Worm (Caenorhabditis elegans) whole organism, early embryonic: Measurements from ENCODE around the gene F35B12.10.

Experiments
- B0310.2 ChIP-seq: sonication (generic microtip); optimal IDR thresholded peaks from 2 replicates; lab custom pipeline; 2016; ENCODE audit warnings: mild to moderate bottlenecking, missing genetic modification characterization, missing compliant biosample characterization
- F13C5.2 ChIP-seq: sonication (generic microtip); optimal IDR thresholded peaks from 2 replicates; lab custom pipeline; 2017; ENCODE audit warnings: mild to moderate bottlenecking, missing genetic modification characterization, inconsistent platforms, missing compliant biosample characterization
- aly-1 ChIP-seq: sonication (generic microtip); optimal IDR thresholded peaks from 2 replicates; lab custom pipeline; 2016; ENCODE audit warnings: missing genetic modification characterization, missing compliant biosample characterization
- ama-1 ChIP-seq: fragments of 150-350 bp; optimal IDR thresholded peaks from 2 replicates; lab custom pipeline; 2014
- ceh-13 ChIP-seq: fragments of 200-800 bp; sonication (Bioruptor generic); optimal IDR thresholded peaks from 2 replicates; lab custom pipeline; 2018; ENCODE audit warnings: mild to moderate bottlenecking, missing genetic modification characterization, missing compliant biosample characterization
- ceh-36 ChIP-seq: sonication (generic microtip); optimal IDR thresholded peaks from 2 replicates; lab custom pipeline; 2016; ENCODE audit warnings: missing genetic modification characterization, inconsistent platforms, missing compliant biosample characterization
- ets-7 ChIP-seq: sonication (generic microtip); optimal IDR thresholded peaks from 2 replicates; lab custom pipeline; 2016; ENCODE audit warnings: missing genotype, missing genetic modification characterization, missing compliant biosample characterization
- flt-1 ChIP-seq: fragments of 200-800 bp; sonication (Bioruptor generic); IDR thresholded peaks from 2 replicates; pipeline ENCODE4 v1.3.6; 2022; ENCODE audit warnings: missing genetic modification characterization, missing compliant biosample characterization
- hmbx-1 ChIP-seq: sonication (generic microtip); optimal IDR thresholded peaks from 2 replicates; lab custom pipeline; 2016; ENCODE audit warnings: mild to moderate bottlenecking, missing genetic modification characterization, missing compliant biosample characterization
- hmg-4 ChIP-seq: fragments of 200-800 bp; sonication (Bioruptor generic); optimal IDR thresholded peaks from 2 replicates; lab custom pipeline; 2018; ENCODE audit warnings: mild to moderate bottlenecking, missing genetic modification characterization, missing compliant biosample characterization
- hnd-1 ChIP-seq: sonication (generic microtip); optimal IDR thresholded peaks from 2 replicates; lab custom pipeline; 2016; ENCODE audit warnings: missing genetic modification characterization, missing compliant biosample characterization
- pes-1 ChIP-seq: fragments of 200-800 bp; sonication (Bioruptor generic); IDR thresholded peaks from 2 replicates; pipeline ENCODE4 v1.3.6; 2022; ENCODE audit warnings: missing genetic modification reagents, missing genetic modification characterization, missing compliant biosample characterization
- scrt-1 ChIP-seq: fragments of 200-800 bp; sonication (Bioruptor generic); IDR thresholded peaks from 2 replicates; pipeline ENCODE4 v1.3.6; 2022; ENCODE audit warnings: missing genetic modification characterization, missing compliant biosample characterization
- sea-1 ChIP-seq: fragments of 200-800 bp; sonication (Bioruptor generic); conservative IDR thresholded peaks from 2 replicates; pipeline ENCODE4 v1.3.6; 2022; ENCODE audit warnings: missing genetic modification characterization, missing compliant biosample characterization
- tbx-11 ChIP-seq: fragments of 200-800 bp; sonication (Bioruptor generic); IDR thresholded peaks from 2 replicates; pipeline ENCODE4 v1.3.6; 2022; ENCODE audit warnings: missing genetic modification characterization, missing compliant biosample characterization
- tbx-37 ChIP-seq: fragments of 200-800 bp; sonication (Bioruptor generic); conservative IDR thresholded peaks from 2 replicates; pipeline ENCODE4 v1.3.6; 2022; ENCODE audit warnings: missing genetic modification reagents, missing genetic modification characterization, missing compliant biosample characterization
- tra-4 ChIP-seq: sonication (generic microtip); optimal IDR thresholded peaks from 2 replicates; lab custom pipeline; 2017; ENCODE audit warnings: missing genetic modification characterization, missing compliant biosample characterization

The F35B12.10 gene

DNA sequence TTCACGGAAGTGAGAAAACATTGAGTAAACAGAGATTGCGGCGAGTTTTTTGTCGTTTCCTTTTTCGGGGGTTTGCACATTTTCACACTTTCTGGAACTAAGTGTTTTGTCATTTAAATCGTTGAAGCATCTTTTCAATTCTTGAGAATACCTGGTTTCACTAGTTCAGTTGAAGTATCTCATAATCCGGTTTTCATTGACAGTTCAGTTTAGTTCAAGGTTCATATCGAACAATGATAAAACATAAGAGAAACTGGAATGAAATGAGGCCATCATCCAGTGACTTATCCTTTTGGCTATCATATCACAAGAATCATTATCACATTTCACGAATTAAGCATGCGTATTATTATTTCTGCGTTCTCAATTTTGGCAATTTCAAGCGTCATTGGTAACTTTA is 38.1 kb upstream of the F35B12.10 start, which contains the start of gene F46F3.3:
Gene F46F3.3, plus strand, starts transcription at position 301 of the 400 bp plus-strand sequence.
- TF ChIP-seq tbx-37 (GFP tag; lab: Robert Waterston, UW) = no peak
- TF ChIP-seq hnd-1 (tag; lab: Kevin White, UChicago) = no peak
- no peak for TF ChIP-seq pes-1 (GFP tag; lab: Robert Waterston, UW)
- TF ChIP-seq tra-4 (tag; lab: Kevin White, UChicago) = no peak
- no peak for TF ChIP-seq ceh-36 (tag; lab: Kevin White, UChicago)
- no peak for TF ChIP-seq B0310.2
- no peak for TF ChIP-seq hmg-4 (GFP tag; lab: Kevin White, UChicago)
- no peak for TF ChIP-seq F13C5.2 (tag; lab: Kevin White, UChicago)

- TF ChIP-seq F13C5.2 (tag; lab: Kevin White, UChicago) (no peak), tbx-11 (GFP tag; lab: Robert Waterston, UW) (no peak), scrt-1 (GFP tag; lab: Robert Waterston, UW) (no peak), hmbx-1 (tag; lab: Kevin White, UChicago) (no peak), flt-1 (GFP tag; lab: Robert Waterston, UW) (no peak), hnd-1 (tag; lab: Kevin White, UChicago) (no peak), pes-1 (GFP tag; lab: Robert Waterston, UW) (no peak), hmg-4 (GFP tag; lab: Kevin White, UChicago) (no peak), ama-1 (lab: Kevin White, UChicago) (no peak), tbx-37 (GFP tag; lab: Robert Waterston, UW) (no peak), aly-1 (tag; lab: Kevin White, UChicago) (no peak)
Measured at ce11 chrV:11664875-11665384, 35.9 kb upstream of the F35B12.10 start, which contains the start of gene ceh-27. ceh-27 (minus strand) TSS chrV:11665102.

ce11 chrV:11660566-11660965 is 31.5 kb upstream of the F35B12.10 start:
- TF ChIP-seq scrt-1 (GFP tag; lab: Robert Waterston, UW) (no peak), ceh-36 (tag; lab: Kevin White, UChicago) (peak; percentile 15)

DNA sequence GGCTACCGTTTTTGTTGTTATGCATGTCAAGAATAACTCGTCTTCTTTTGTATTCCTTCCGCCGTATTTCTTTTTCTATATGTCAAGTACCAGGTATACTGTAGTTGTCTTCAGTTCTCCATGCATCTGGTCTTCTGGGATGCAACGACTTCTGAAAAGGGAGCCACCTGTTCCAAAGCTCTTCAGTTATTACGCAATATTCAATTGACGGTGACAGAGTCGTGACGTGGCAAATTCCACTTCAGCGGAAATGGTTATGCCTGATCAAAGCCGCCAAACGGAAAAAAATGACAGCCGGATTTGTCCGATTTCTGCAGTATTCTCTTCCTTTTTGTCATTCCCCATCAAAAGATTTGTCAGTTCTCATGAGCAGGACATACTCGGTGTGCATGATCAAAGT is 27.4 kb upstream of the F35B12.10 start:
- TF ChIP-seq ets-7 (tag; lab: Kevin White, UChicago) = no peak
- no peak for TF ChIP-seq ceh-36 (tag; lab: Kevin White, UChicago)
- TF ChIP-seq tra-4 (tag; lab: Kevin White, UChicago) = no peak
- no peak for TF ChIP-seq tbx-37 (GFP tag; lab: Robert Waterston, UW)
- TF ChIP-seq F13C5.2 (tag; lab: Kevin White, UChicago) = no peak
- no peak for TF ChIP-seq ceh-13
- no peak for TF ChIP-seq sea-1 (GFP tag; lab: Robert Waterston, UW)
- TF ChIP-seq ama-1 (lab: Kevin White, UChicago) = no peak
- TF ChIP-seq aly-1 (tag; lab: Kevin White, UChicago) = no peak
- TF ChIP-seq B0310.2 = no peak
- TF ChIP-seq scrt-1 (GFP tag; lab: Robert Waterston, UW) = no peak

ce11 chrV:11653095-11653494 is 24.0 kb upstream of the F35B12.10 start:
- TF ChIP-seq flt-1 (GFP tag; lab: Robert Waterston, UW) (no peak), sea-1 (GFP tag; lab: Robert Waterston, UW) (no peak), ceh-13 (no peak), B0310.2 (no peak), ets-7 (tag; lab: Kevin White, UChicago) (no peak), tbx-11 (GFP tag; lab: Robert Waterston, UW) (no peak), hmg-4 (GFP tag; lab: Kevin White, UChicago) (no peak), hmbx-1 (tag; lab: Kevin White, UChicago) (no peak), tbx-37 (GFP tag; lab: Robert Waterston, UW) (no peak), scrt-1 (GFP tag; lab: Robert Waterston, UW) (no peak), aly-1 (tag; lab: Kevin White, UChicago) (no peak), hnd-1 (tag; lab: Kevin White, UChicago) (no peak), ceh-36 (tag; lab: Kevin White, UChicago) (no peak), ama-1 (lab: Kevin White, UChicago) (no peak)

- TF ChIP-seq aly-1 (tag; lab: Kevin White, UChicago) (no peak), hmbx-1 (tag; lab: Kevin White, UChicago) (no peak), ama-1 (lab: Kevin White, UChicago) (no peak), hnd-1 (tag; lab: Kevin White, UChicago) (no peak), ceh-13 (no peak), tra-4 (tag; lab: Kevin White, UChicago) (no peak), sea-1 (GFP tag; lab: Robert Waterston, UW) (no peak), hmg-4 (GFP tag; lab: Kevin White, UChicago) (no peak), B0310.2 (no peak)
Measured at ce11 chrV:11650720-11651119, 21.6 kb upstream of the F35B12.10 start, which contains the start of gene zip-10. zip-10 (minus strand) TSS chrV:11650762.

- TF ChIP-seq tbx-37 (GFP tag; lab: Robert Waterston, UW) (no peak), ama-1 (lab: Kevin White, UChicago) (no peak), F13C5.2 (tag; lab: Kevin White, UChicago) (no peak), B0310.2 (no peak), tra-4 (tag; lab: Kevin White, UChicago) (no peak), ceh-13 (no peak), scrt-1 (GFP tag; lab: Robert Waterston, UW) (no peak), hmg-4 (GFP tag; lab: Kevin White, UChicago) (no peak), hnd-1 (tag; lab: Kevin White, UChicago) (no peak), ceh-36 (tag; lab: Kevin White, UChicago) (no peak), flt-1 (GFP tag; lab: Robert Waterston, UW) (no peak), pes-1 (GFP tag; lab: Robert Waterston, UW) (no peak), sea-1 (GFP tag; lab: Robert Waterston, UW) (no peak)
Measured at ce11 chrV:11649254-11649653, 20.2 kb upstream of the F35B12.10 start.
